Fruit fly (Drosophila melanogaster) whole organism, embryonic: ENCODE results near the gene nbs.

Source experiments
- Adf1 ChIP-seq: fragments of 200-800 bp; sonication (Bioruptor generic); IDR thresholded peaks from 2 replicates; pipeline ENCODE4 v1.3.6; 2022; ENCODE audit warnings: missing biosample characterization, missing genetic modification characterization
- Aef1 ChIP-seq: fragments of 200-800 bp; sonication (Bioruptor generic); IDR thresholded peaks from 3 replicates; pipeline ENCODE4 v1.3.6; 2022; ENCODE audit warnings: missing biosample characterization, missing genetic modification characterization
- BtbVII ChIP-seq: fragments of 200-800 bp; sonication (Bioruptor generic); optimal IDR thresholded peaks from 3 replicates; lab custom pipeline; 2017; ENCODE audit warnings: missing biosample characterization, mild to moderate bottlenecking, missing genetic modification characterization
- CG10543 ChIP-seq: fragments of 200-800 bp; sonication (Bioruptor generic); optimal IDR thresholded peaks from 3 replicates; lab custom pipeline; 2017; ENCODE audit warnings: missing biosample characterization, mild to moderate bottlenecking, missing genetic modification characterization, moderate library complexity
- CG10654 ChIP-seq: fragments of 200-800 bp; sonication (Bioruptor generic); optimal IDR thresholded peaks from 2 replicates; lab custom pipeline; 2016; ENCODE audit warnings: missing biosample characterization, missing genetic modification characterization
- CG12942 ChIP-seq: fragments of 200-800 bp; sonication (Bioruptor generic); optimal IDR thresholded peaks from 3 replicates; lab custom pipeline; 2016; ENCODE audit warnings: missing biosample characterization, missing genetic modification characterization
- CG13287 ChIP-seq: fragments of 200-800 bp; sonication (Bioruptor generic); IDR thresholded peaks from 2 replicates; pipeline ENCODE4 v1.3.6; 2022; ENCODE audit warnings: missing biosample characterization, missing genetic modification characterization; ENCODE audit not compliant: partially characterized antibody
- CG13296 ChIP-seq: fragments of 200-800 bp; sonication (Bioruptor generic); optimal IDR thresholded peaks from 3 replicates; lab custom pipeline; 2018; ENCODE audit warnings: missing biosample characterization, mild to moderate bottlenecking, missing genetic modification characterization
- CG15269 ChIP-seq: fragments of 200-800 bp; sonication (Bioruptor generic); optimal IDR thresholded peaks from 2 replicates; lab custom pipeline; 2018; ENCODE audit warnings: missing biosample characterization, mild to moderate bottlenecking, missing genetic modification characterization, moderate library complexity
- CG17328 ChIP-seq: fragments of 200-800 bp; sonication (Bioruptor generic); IDR thresholded peaks from 2 replicates; pipeline ENCODE4 v1.3.6; 2022; ENCODE audit warnings: missing biosample characterization, missing genetic modification characterization
- CG17385 ChIP-seq: fragments of 200-800 bp; sonication (Bioruptor generic); optimal IDR thresholded peaks from 3 replicates; lab custom pipeline; 2018; ENCODE audit warnings: missing biosample characterization, mild to moderate bottlenecking, missing genetic modification characterization
- CG17912 ChIP-seq: fragments of 200-800 bp; sonication (Bioruptor generic); optimal IDR thresholded peaks from 2 replicates; lab custom pipeline; 2018; ENCODE audit warnings: missing biosample characterization, mild to moderate bottlenecking, missing genetic modification characterization
- CG34224 ChIP-seq: fragments of 200-800 bp; sonication (Bioruptor generic); IDR thresholded peaks from 3 replicates; pipeline ENCODE4 v1.3.6; 2022; ENCODE audit warnings: missing biosample characterization, missing genetic modification characterization; ENCODE audit not compliant: partially characterized antibody
- CG34376 ChIP-seq: fragments of 200-800 bp; sonication (Bioruptor generic); optimal IDR thresholded peaks from 2 replicates; lab custom pipeline; 2018; ENCODE audit warnings: missing biosample characterization, mild to moderate bottlenecking, missing genetic modification characterization
- CG7372 ChIP-seq: fragments of 200-800 bp; sonication (Bioruptor generic); IDR thresholded peaks from 2 replicates; pipeline ENCODE4 v1.3.6; 2022; ENCODE audit warnings: missing biosample characterization, missing genetic modification characterization
- CG8924 ChIP-seq: fragments of 200-800 bp; optimal IDR thresholded peaks from 3 replicates; lab custom pipeline; 2019; ENCODE audit warnings: missing biosample characterization, mild to moderate bottlenecking, missing genetic modification characterization, moderate library complexity
- Deaf1 ChIP-seq: fragments of 200-800 bp; optimal IDR thresholded peaks from 3 replicates; lab custom pipeline; 2019; ENCODE audit warnings: missing biosample characterization, mild to moderate bottlenecking, missing genetic modification characterization, moderate library complexity
- Dll ChIP-seq: fragments of 200-800 bp; sonication (Bioruptor generic); IDR thresholded peaks from 4 replicates; pipeline ENCODE4 v1.3.6; 2022; ENCODE audit warnings: missing biosample characterization, missing genetic modification characterization; ENCODE audit not compliant: partially characterized antibody
- Drgx ChIP-seq: fragments of 200-800 bp; sonication (Bioruptor generic); IDR thresholded peaks from 2 replicates; pipeline ENCODE4 v1.3.6; 2022; ENCODE audit warnings: missing biosample characterization, missing genetic modification characterization
- Eip74EF ChIP-seq, 2 experiments: fragments of 200-800 bp in 1 of 2; fragments of >200 bp in 1 of 2; sonication (Bioruptor generic) in 1 of 2; optimal IDR thresholded peaks; 2 replicates each; lab custom pipeline; 2017 to 2019; ENCODE audit warnings: missing biosample characterization in 2 of 2, missing genetic modification characterization in 2 of 2, mild to moderate bottlenecking in 1 of 2, moderate library complexity in 1 of 2
- Elba2 ChIP-seq: fragments of 200-800 bp; sonication (Bioruptor generic); optimal IDR thresholded peaks from 3 replicates; lab custom pipeline; 2016; ENCODE audit warnings: missing biosample characterization, missing genetic modification characterization
- Hmr ChIP-seq: fragments of 200-800 bp; sonication (Bioruptor generic); optimal IDR thresholded peaks from 3 replicates; lab custom pipeline; 2017; ENCODE audit warnings: mild to moderate bottlenecking, missing biosample characterization, missing genetic modification reagents, missing genetic modification characterization
- MBD-R2 ChIP-seq: fragments of 200-800 bp; sonication (Bioruptor generic); IDR thresholded peaks from 2 replicates; pipeline ENCODE4 v1.3.6; 2022; ENCODE audit warnings: missing biosample characterization, missing genetic modification characterization
- MTF-1 ChIP-seq: fragments of 200-800 bp; sonication (Bioruptor generic); optimal IDR thresholded peaks from 2 replicates; lab custom pipeline; 2018; ENCODE audit warnings: missing biosample characterization, mild to moderate bottlenecking, missing genetic modification characterization, borderline replicate concordance
- Mad ChIP-seq: fragments of 200-800 bp; sonication (Bioruptor generic); optimal IDR thresholded peaks from 2 replicates; lab custom pipeline; 2016; ENCODE audit warnings: missing biosample characterization, missing genetic modification characterization
- PHDP ChIP-seq: fragments of 200-800 bp; sonication (Bioruptor generic); optimal IDR thresholded peaks from 3 replicates; lab custom pipeline; 2018; ENCODE audit warnings: missing biosample characterization, mild to moderate bottlenecking, missing genetic modification characterization, moderate library complexity
- Scr ChIP-seq: fragments of 200-800 bp; sonication (Bioruptor generic); IDR thresholded peaks from 2 replicates; pipeline ENCODE4 v1.3.6; 2022; ENCODE audit warnings: missing biosample characterization, missing genetic modification characterization; ENCODE audit not compliant: partially characterized antibody
- Trl ChIP-seq, 3 experiments: fragments of >200 bp in 2 of 3; fragments of 200-800 bp in 1 of 3; sonication (Bioruptor generic) in 1 of 3; optimal IDR thresholded peaks; 2 replicates in 1 of 3; 3 replicates in 2 of 3; lab custom pipeline; 2016 to 2017; ENCODE audit warnings: missing biosample characterization in 1 of 3, missing genetic modification characterization in 1 of 3
- chinmo ChIP-seq: fragments of 200-800 bp; sonication (Bioruptor generic); IDR thresholded peaks from 4 replicates; pipeline ENCODE4 v1.3.6; 2022; ENCODE audit warnings: missing biosample characterization, missing genetic modification characterization; ENCODE audit not compliant: partially characterized antibody
- corto ChIP-seq: fragments of 200-800 bp; sonication (Bioruptor generic); optimal IDR thresholded peaks from 2 replicates; lab custom pipeline; 2016; ENCODE audit warnings: missing biosample characterization, mild to moderate bottlenecking, missing genetic modification characterization, moderate library complexity
- eve ChIP-seq, 2 experiments: fragments of >200 bp; optimal IDR thresholded peaks; 2 replicates each; lab custom pipeline; 2017; ENCODE audit warnings: missing biosample characterization in 2 of 2, missing genetic modification characterization in 2 of 2
- exex ChIP-seq: fragments of 200-800 bp; sonication (Bioruptor generic); optimal IDR thresholded peaks from 4 replicates; lab custom pipeline; 2018; ENCODE audit warnings: missing biosample characterization, mild to moderate bottlenecking, missing genetic modification characterization, moderate library complexity
- gro ChIP-seq: fragments of 200-800 bp; sonication (Bioruptor generic); optimal IDR thresholded peaks from 2 replicates; lab custom pipeline; 2016; ENCODE audit warnings: missing biosample characterization, missing genetic modification characterization
- hbn ChIP-seq: fragments of 200-800 bp; sonication (Bioruptor generic); IDR thresholded peaks from 2 replicates; pipeline ENCODE4 v1.3.6; 2022; ENCODE audit warnings: missing biosample characterization, missing genetic modification characterization; ENCODE audit not compliant: partially characterized antibody
- lab ChIP-seq: fragments of 200-800 bp; sonication (Bioruptor generic); optimal IDR thresholded peaks from 3 replicates; lab custom pipeline; 2017; ENCODE audit warnings: missing biosample characterization, missing genetic modification characterization, mild to moderate bottlenecking, moderate library complexity, missing genetic modification reagents
- lbe ChIP-seq: fragments of 200-800 bp; sonication (Bioruptor generic); optimal IDR thresholded peaks from 2 replicates; lab custom pipeline; 2016; ENCODE audit warnings: missing biosample characterization, mild to moderate bottlenecking, missing genetic modification characterization
- mirr ChIP-seq: fragments of 200-800 bp; sonication (Bioruptor generic); optimal IDR thresholded peaks from 3 replicates; lab custom pipeline; 2018; ENCODE audit warnings: missing biosample characterization, mild to moderate bottlenecking, missing genetic modification characterization
- pan ChIP-seq, 4 experiments: fragments of >200 bp in 3 of 4; fragments of 200-800 bp in 1 of 4; sonication (Bioruptor generic) in 1 of 4; optimal IDR thresholded peaks in 3 of 4; IDR thresholded peaks in 1 of 4; 2 replicates each; pipeline versions ENCODE4 v1.3.6 to Lab custom; 2017 to 2022; ENCODE audit warnings: missing biosample characterization in 2 of 4, missing genetic modification characterization in 2 of 4, mixed read lengths in 1 of 4
- pho ChIP-seq: fragments of 200-800 bp; sonication (Bioruptor generic); optimal IDR thresholded peaks from 2 replicates; lab custom pipeline; 2016; ENCODE audit warnings: missing biosample characterization, missing genetic modification characterization
- ranshi ChIP-seq: fragments of 200-800 bp; sonication (Bioruptor generic); IDR thresholded peaks from 2 replicates; pipeline ENCODE4 v1.3.6; 2022; ENCODE audit warnings: missing biosample characterization, missing genetic modification characterization
- salm ChIP-seq: fragments of 200-800 bp; sonication (Bioruptor generic); optimal IDR thresholded peaks from 2 replicates; lab custom pipeline; 2018; ENCODE audit warnings: missing biosample characterization, mild to moderate bottlenecking, missing genetic modification characterization
- sob ChIP-seq: fragments of 200-800 bp; sonication (Bioruptor generic); IDR thresholded peaks from 2 replicates; pipeline ENCODE4 v1.3.6; 2022; ENCODE audit warnings: missing biosample characterization, missing genetic modification characterization
- sqz ChIP-seq: fragments of 200-800 bp; sonication (Bioruptor generic); optimal IDR thresholded peaks from 3 replicates; lab custom pipeline; 2018; ENCODE audit warnings: missing biosample characterization, mild to moderate bottlenecking, missing genetic modification characterization
- sr ChIP-seq: fragments of 200-800 bp; sonication (Bioruptor generic); IDR thresholded peaks from 3 replicates; pipeline ENCODE4 v1.3.6; 2022; ENCODE audit warnings: missing biosample characterization, missing genetic modification characterization
- tll ChIP-seq, 2 experiments: fragments of 200-800 bp in 1 of 2; fragments of >200 bp in 1 of 2; sonication (Bioruptor generic) in 1 of 2; optimal IDR thresholded peaks; 2 replicates each; lab custom pipeline; 2017 to 2019; ENCODE audit warnings: missing biosample characterization in 2 of 2, missing genetic modification characterization in 2 of 2, mild to moderate bottlenecking in 1 of 2, moderate library complexity in 1 of 2
- unc-4 ChIP-seq: fragments of 200-800 bp; sonication (Bioruptor generic); IDR thresholded peaks from 2 replicates; pipeline ENCODE4 v1.3.6; 2022; ENCODE audit warnings: missing biosample characterization, missing genetic modification characterization; ENCODE audit not compliant: partially characterized antibody
- zf30C ChIP-seq: fragments of 200-800 bp; sonication (Bioruptor generic); optimal IDR thresholded peaks from 3 replicates; lab custom pipeline; 2018; ENCODE audit warnings: missing biosample characterization, mild to moderate bottlenecking, missing genetic modification characterization

The nbs gene

dm6 chr3L:9675528-9675963 is 47.4 kb downstream of the nbs start (continued):
- TF ChIP-seq sr (GFP tag; lab: Robert Waterston, UW) (no peak), corto (GFP tag; lab: Kevin White, UChicago) (peak; percentile 55), CG10654 (GFP tag; lab: Kevin White, UChicago) (no peak), sob (no peak), MBD-R2 (GFP tag; lab: Robert Waterston, UW) (no peak), BtbVII (GFP tag; lab: Kevin White, UChicago) (peak; percentile 48), CG17328 (GFP tag; lab: Robert Waterston, UW) (no peak), eve (GFP tag; optimal IDR thresholded peaks at IDR 0.05; lab: Kevin White, UChicago) (peak in 1 of 2 experiments; percentile 23), CG34224 (peak; percentile 72), salm (tag; lab: Kevin White, UChicago) (peak; percentile 22), tll (GFP tag; optimal IDR thresholded peaks at IDR 0.05; lab: Kevin White, UChicago) (no peak), CG10543 (peak; percentile 66), CG12942 (GFP tag; lab: Kevin White, UChicago) (no peak), Trl (optimal IDR thresholded peaks at IDR 0.05; lab: Kevin White, UChicago) (peak; percentile 64 to 98), Trl (GFP tag; optimal IDR thresholded peaks at IDR 0.05; lab: Kevin White, UChicago) (peak; percentile 18), Mad (GFP tag; lab: Kevin White, UChicago) (no peak), Adf1 (GFP tag; lab: Robert Waterston, UW) (peak; percentile 70; the same call in 1 of the 2 replicates), Scr (GFP tag; lab: Robert Waterston, UW) (0 out of 2 replicates have a peak, but pooled peaks have one; percentile 20), CG15269 (tag; lab: Kevin White, UChicago) (peak; percentile 47), PHDP (tag; lab: Kevin White, UChicago) (peak; percentile 10), MTF-1 (peak; percentile 15), CG13296 (peak; percentile 46), pho (GFP tag; lab: Kevin White, UChicago) (no peak), Dll (GFP tag; lab: Robert Waterston, UW) (peak; percentile 64), zf30C (GFP tag; lab: Kevin White, UChicago) (no peak), CG17912 (GFP tag; lab: Kevin White, UChicago) (no peak), CG34376 (GFP tag; lab: Kevin White, UChicago) (peak; percentile 65), Drgx (GFP tag; lab: Robert Waterston, UW) (peak; percentile 73), ranshi (GFP tag; lab: Robert Waterston, UW) (no peak), sqz (GFP tag; lab: Kevin White, UChicago) (peak; percentile 90), unc-4 (0 out of 2 replicates have a peak, but pooled peaks have one; percentile 33), CG17385 (GFP tag; lab: Kevin White, UChicago) (peak; percentile 22), hbn (GFP tag; lab: Robert Waterston, UW) (peak; percentile 51), CG7372 (GFP tag; lab: Robert Waterston, UW) (peak; percentile 61), gro (GFP tag; lab: Kevin White, UChicago) (peak; percentile 8), Elba2 (GFP tag; lab: Kevin White, UChicago) (no peak), exex (tag; lab: Kevin White, UChicago) (peak; percentile 88), CG8924 (tag; lab: Kevin White, UChicago) (peak; percentile 23), CG13287 (GFP tag; lab: Robert Waterston, UW) (peak; percentile 72), lbe (GFP tag; lab: Kevin White, UChicago) (peak; percentile 76), Deaf1 (tag; lab: Kevin White, UChicago) (peak; percentile 62), Eip74EF (GFP tag; optimal IDR thresholded peaks at IDR 0.05; lab: Kevin White, UChicago) (peak in 1 of 2 experiments; percentile 44), Aef1 (GFP tag; lab: Robert Waterston, UW) (peak; percentile 19; the same call in 1 of the 3 replicates), chinmo (peak; percentile 77; the same call in 1 of the 4 replicates), lab (GFP tag; lab: Kevin White, UChicago) (peak; percentile 19), Hmr (GFP tag; lab: Kevin White, UChicago) (peak; percentile 19), mirr (GFP tag; lab: Kevin White, UChicago) (peak; percentile 6), pan (optimal IDR thresholded peaks at IDR 0.05; lab: Kevin White, UChicago) (no peak), pan (GFP tag; optimal IDR thresholded peaks at IDR 0.05 in 1 of 2, IDR thresholded peaks at IDR 0.05 in 1 of 2) (no peak)
- TF ChIP-seq, all 482 proteins: peak for 42
